Fruit fly (Drosophila melanogaster) S2 (cell line): ENCODE results near the gene Ugt37A2.
"Not testable (repeated sequence)": the region's sequence is repeated elsewhere in the genome, so short reads cannot be mapped to it uniquely, and the experiment has no call there.

Source experiments
- CG8478 ChIP-seq: fragments of >200 bp; optimal IDR thresholded peaks from 2 replicates; lab custom pipeline; 2018
- CTCF ChIP-seq, 2 experiments: fragments of >200 bp; optimal IDR thresholded peaks; 2 replicates each; lab custom pipeline; 2018

Gene Ugt37A2

DNA sequence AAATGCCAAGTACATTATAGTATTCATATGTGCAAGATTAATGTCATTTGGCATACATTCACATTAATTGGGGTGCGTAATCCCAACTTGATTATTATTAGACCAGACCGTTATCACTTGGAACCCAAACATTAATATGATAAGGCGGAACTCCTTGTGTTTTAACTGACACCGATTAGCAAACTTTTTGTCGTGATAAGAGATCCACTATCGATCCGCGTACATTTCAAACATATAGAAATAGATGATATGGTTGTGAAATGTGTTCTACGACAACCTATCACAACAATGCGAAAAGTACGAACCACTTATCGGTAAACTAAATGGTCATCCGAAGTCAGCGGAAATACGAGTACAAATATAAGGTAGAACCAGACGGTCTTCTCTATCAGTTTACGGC, at the start of gene Ugt37A2:
Gene Ugt37A2 (plus strand): TSS at position 396 of the 400 bp plus-strand sequence.
- no peak for TF ChIP-seq CG8478 (lab: Kevin White, UChicago)
- no peak for TF ChIP-seq CTCF (optimal IDR thresholded peaks at IDR 0.05; lab: Kevin White, UChicago)

- TF ChIP-seq CTCF (optimal IDR thresholded peaks at IDR 0.05; lab: Kevin White, UChicago) (no peak), CG8478 (lab: Kevin White, UChicago) (no peak)
Observed at dm6 chr3R:12691422-12692101, 47.9 kb upstream of the Ugt37A2 start, which contains the start of gene Arp1. Gene Arp1, plus strand, starts transcription at chr3R:12691743.

DNA sequence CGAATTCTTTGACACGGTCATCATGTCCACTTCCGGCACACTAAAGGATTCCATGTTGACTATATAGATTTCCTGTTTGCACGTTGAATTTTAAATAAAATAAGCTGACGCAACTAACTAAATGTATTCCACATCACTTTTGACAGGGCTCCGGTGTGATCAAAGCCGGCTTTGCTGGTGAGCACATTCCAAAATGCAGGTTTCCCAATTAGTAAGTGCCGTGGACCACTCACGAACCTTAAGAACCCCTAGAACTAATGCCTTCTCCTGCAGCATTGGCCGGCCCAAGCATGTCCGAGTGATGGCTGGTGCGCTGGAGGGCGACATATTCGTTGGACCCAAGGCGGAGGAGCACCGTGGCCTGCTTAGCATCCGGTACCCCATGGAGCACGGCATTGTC, 46.9 kb upstream of the Ugt37A2 start, which contains the start of gene CG31347:
Gene CG31347 (minus strand): TSS at position 101 of the 400 bp plus-strand sequence.
- TF ChIP-seq CTCF (optimal IDR thresholded peaks at IDR 0.05; lab: Kevin White, UChicago) (no peak), CG8478 (lab: Kevin White, UChicago) (no peak)

dm6 chr3R:12694742-12695141, 44.7 kb upstream of the Ugt37A2 start, which contains the start of the genes CG14391 and NijC:
Gene CG14391, minus strand, starts transcription at chr3R:12694842.
Gene NijC, plus strand, starts transcription at chr3R:12695129.
- no peak for TF ChIP-seq CG8478 (lab: Kevin White, UChicago)
- no peak for TF ChIP-seq CTCF (optimal IDR thresholded peaks at IDR 0.05; lab: Kevin White, UChicago)

dm6 chr3R:12697022-12697421, 42.4 kb upstream of the Ugt37A2 start, which contains the start of gene Past1:
Gene Past1, plus strand, starts transcription at chr3R:12697322.
- TF ChIP-seq CG8478 (lab: Kevin White, UChicago), result no peak
- no peak for TF ChIP-seq CTCF (optimal IDR thresholded peaks at IDR 0.05; lab: Kevin White, UChicago)

DNA sequence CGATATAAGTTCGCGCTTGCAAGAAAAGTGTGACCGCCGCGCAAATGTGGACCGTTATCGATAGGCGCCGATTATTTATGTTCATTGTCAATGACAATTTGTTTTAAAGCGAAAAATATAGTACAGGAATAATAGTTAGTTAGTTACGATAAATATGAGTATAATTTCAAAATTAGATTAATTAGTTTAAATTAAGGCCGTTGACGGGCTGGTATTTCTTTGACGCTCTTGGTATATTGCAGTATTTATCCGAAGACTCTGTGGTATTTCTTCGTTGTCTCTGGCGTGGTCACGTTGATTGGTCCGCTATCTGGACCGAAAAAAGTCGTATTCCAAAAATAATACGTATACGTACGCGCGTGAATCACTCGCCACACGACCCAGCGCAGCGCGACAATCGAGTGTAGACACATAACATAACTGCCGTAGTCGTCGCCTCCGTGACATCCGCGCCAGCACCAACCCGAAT, 41.8 kb upstream of the Ugt37A2 start:
- TF ChIP-seq CTCF (optimal IDR thresholded peaks at IDR 0.05; lab: Kevin White, UChicago) (no peak), CG8478 (lab: Kevin White, UChicago) (no peak)

dm6 chr3R:12698363-12698762, 41.1 kb upstream of the Ugt37A2 start:
- TF ChIP-seq CTCF (optimal IDR thresholded peaks at IDR 0.05; lab: Kevin White, UChicago) (no peak), CG8478 (lab: Kevin White, UChicago) (no peak)

DNA sequence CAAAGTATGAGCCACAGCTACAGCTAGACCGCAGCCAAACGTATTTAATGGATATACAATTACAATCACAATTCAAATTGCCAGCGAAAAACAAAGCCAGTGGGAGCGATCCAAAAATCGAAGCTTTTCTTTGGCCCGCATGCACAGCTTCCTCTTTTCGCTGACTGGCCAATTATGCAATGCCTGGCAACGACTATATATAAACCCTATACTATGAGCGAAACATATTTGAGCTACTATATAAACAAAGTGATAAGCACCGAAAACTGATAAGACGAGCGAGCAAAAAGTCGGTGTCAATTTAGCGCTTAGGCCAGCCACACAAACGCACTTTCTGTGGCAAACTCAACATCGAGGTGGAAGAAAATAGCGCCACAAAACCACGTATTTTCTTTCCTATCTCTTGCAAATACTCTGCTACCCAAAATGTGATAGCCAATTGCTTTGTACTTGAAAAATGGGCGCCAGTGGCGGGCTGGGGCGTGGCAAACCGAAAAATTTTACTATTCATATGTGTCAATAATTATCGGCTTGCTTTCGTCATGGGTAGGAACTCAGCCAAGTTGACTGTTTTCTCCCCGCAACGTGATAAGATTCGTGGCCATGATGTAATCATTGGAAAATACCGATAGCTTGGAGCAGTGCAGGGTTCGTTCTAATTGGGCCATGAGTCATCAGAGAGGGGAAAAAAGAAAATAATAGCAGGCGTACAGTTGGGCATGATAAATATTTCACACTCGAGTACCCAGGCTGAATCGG, 39.6 kb upstream of the Ugt37A2 start:
- TF ChIP-seq CG8478 (lab: Kevin White, UChicago), result no peak
- no peak for TF ChIP-seq CTCF (optimal IDR thresholded peaks at IDR 0.05; lab: Kevin White, UChicago)

- TF ChIP-seq CG8478 (lab: Kevin White, UChicago), result no peak
- no peak for TF ChIP-seq CTCF (optimal IDR thresholded peaks at IDR 0.05; lab: Kevin White, UChicago)
Observed at dm6 chr3R:12700454-12700853, 39.0 kb upstream of the Ugt37A2 start.

- TF ChIP-seq CTCF (optimal IDR thresholded peaks at IDR 0.05; lab: Kevin White, UChicago), result no peak
- no peak for TF ChIP-seq CG8478 (lab: Kevin White, UChicago)
Observed at dm6 chr3R:12701257-12701656, 38.2 kb upstream of the Ugt37A2 start.

dm6 chr3R:12701994-12702494, 37.4 kb upstream of the Ugt37A2 start:
- TF ChIP-seq CG8478 (lab: Kevin White, UChicago) (no peak), CTCF (optimal IDR thresholded peaks at IDR 0.05; lab: Kevin White, UChicago) (no peak)

DNA sequence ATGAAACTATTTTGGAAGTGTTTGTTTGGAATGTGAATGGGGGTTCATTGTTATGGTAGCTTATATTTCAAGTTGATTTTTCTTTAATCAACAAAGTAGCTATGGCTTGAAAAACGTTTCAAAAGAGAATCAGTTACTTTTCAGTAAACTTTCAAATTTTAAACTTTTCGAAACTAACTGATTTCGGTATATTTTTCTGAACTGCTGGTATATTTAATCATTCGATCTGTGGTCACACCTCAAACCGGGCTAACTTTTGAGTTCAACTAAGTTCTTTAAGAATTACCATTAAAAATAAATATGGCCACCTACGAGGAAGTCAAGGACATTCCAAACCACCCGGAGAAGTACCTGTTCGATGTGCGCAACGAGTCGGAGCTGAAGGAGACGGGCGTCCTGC, 34.6 kb upstream of the Ugt37A2 start, which contains the start of gene CG12279:
Gene CG12279 (plus strand): TSS at position 234 of the 400 bp plus-strand sequence.
- TF ChIP-seq CTCF (optimal IDR thresholded peaks at IDR 0.05; lab: Kevin White, UChicago) (no peak), CG8478 (lab: Kevin White, UChicago) (no peak)

DNA sequence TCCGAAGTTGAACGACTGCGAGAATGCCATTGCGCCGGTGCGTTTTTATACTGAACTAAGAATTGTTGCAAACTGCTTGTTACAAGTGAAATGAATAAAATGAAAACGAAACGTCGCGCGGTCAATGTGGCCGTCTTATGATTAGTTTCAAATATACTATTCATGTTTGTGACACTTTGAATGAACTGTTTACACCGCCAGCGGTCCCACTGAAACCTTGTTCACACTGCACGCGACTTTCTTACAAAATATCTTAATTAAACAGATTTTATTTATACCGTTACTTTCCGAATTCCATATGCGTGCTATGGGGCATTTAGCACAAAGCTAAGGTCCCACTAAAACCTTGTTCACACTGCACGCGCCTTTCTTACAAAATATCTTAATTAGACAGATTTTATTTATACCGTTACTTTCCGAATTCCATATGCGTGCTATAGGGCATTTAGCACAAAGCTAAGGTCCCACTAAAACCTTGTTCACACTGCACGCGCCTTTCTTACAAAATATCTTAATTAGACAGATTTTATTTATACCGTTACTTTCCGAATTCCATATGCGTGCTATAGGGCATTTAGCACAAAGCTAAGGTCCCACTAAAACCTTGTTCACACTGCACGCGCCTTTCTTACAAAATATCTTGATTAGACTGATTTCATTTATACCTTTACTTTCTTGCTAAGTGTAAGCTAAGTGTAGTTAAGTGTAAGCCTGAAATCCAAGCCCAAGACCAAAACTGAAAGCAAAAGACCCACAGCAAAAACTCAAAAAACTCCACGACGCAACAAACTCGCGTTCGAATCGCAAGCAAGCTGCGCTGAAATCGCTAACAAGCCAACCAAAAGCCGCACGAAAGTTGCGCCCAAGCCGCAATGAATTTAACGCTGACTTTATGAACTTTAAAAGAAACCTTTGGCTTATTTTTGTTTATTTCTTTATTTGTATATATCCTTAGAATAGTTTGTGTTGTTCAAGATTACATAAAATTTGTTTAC, 27.0 kb upstream of the Ugt37A2 start, which contains the start of gene PolQ:
Gene PolQ (minus strand): TSS at position 122 of the 995 bp plus-strand sequence.
- TF ChIP-seq CG8478 (lab: Kevin White, UChicago); CTCF (optimal IDR thresholded peaks at IDR 0.05; lab: Kevin White, UChicago): not testable (repeated sequence)
